Worm (Caenorhabditis elegans): Measurements from ENCODE around the gene C04C3.6.

The C04C3.6 gene

DNA sequence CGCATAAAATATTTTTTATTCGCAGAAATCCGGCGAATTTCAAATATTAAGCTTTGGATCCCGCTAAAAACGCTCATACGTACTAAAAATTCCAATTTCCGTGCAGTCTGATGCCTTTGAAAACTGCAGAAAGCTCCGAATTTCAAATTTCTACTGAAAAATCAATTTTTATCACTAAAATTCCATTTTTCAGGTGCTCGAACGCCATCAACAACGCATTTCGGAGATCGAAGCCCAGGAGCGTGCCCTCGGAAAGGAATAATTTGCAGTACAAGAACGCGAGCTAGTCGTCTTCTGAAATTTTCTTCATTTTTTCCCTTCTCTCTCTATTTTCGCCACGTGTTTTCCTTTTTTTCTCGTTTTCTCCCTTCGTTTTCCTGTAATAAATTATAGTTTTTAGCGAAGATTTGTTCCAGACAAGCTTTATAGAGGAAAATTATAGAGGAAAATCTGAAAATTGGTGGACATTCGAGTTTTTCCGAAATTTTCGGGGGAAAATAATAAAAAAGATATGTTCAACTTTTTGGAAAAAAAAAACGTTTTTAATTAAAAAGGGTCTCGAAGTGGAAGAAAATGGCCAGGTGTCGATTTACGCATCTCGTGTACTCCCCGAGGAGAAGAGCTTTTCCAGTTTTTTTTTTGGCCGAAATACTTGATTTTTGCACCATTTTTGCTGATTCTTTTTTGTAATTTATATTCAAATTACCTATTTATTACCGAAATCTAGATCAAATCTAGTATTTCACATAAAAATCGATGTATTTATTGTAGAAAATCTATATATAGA, 35.7 kb downstream of the C04C3.6 start:
- no peak for TF ChIP-seq daf-16 (GFP tag; optimal IDR thresholded peaks at IDR 0.05)
- TF ChIP-seq daf-16 (tag; optimal IDR thresholded peaks at IDR 0.05) = peak; percentile 26
- no peak for TF ChIP-seq daf-19 (GFP tag; conservative IDR thresholded peaks at IDR 0.05)
- no peak for TF ChIP-seq hlh-11 (tag; optimal IDR thresholded peaks at IDR 0.05)
- TF ChIP-seq zfp-2 (tag; optimal IDR thresholded peaks at IDR 0.05) = no peak
- no peak for TF ChIP-seq ceh-44 (GFP tag; IDR thresholded peaks at IDR 0.05)
- no peak for TF ChIP-seq ceh-20 (GFP tag; IDR thresholded peaks at IDR 0.05)
- peak; percentile 32; the same call in 1 of the 2 replicates for TF ChIP-seq lin-38 (GFP tag; IDR thresholded peaks at IDR 0.05)
- peak in 1 of 2 experiments; percentile 92 for TF ChIP-seq unc-62 (GFP tag; optimal IDR thresholded peaks at IDR 0.05 in 1 of 2)
- TF ChIP-seq unc-62 (tag; optimal IDR thresholded peaks at IDR 0.05) = no peak
- TF ChIP-seq nhr-237 (tag; optimal IDR thresholded peaks at IDR 0.05) = no peak
- no peak for TF ChIP-seq nhr-102 (tag; optimal IDR thresholded peaks at IDR 0.05)
- TF ChIP-seq daf-12 (tag; optimal IDR thresholded peaks at IDR 0.05) = no peak
- no peak for TF ChIP-seq zag-1 (tag; optimal IDR thresholded peaks at IDR 0.05)
- TF ChIP-seq zfp-3 (GFP tag; conservative IDR thresholded peaks at IDR 0.05) = 0 out of 2 replicates have a peak, but pooled peaks have one; percentile 50
- TF ChIP-seq spr-3 (GFP tag; optimal IDR thresholded peaks at IDR 0.05) = no peak
- TF ChIP-seq aha-1 (tag) = peak; percentile 93
- no peak for TF ChIP-seq ceh-32 (tag; optimal IDR thresholded peaks at IDR 0.05; ENCODE audit: poor library complexity)
- no peak for TF ChIP-seq nhr-111 (GFP tag; optimal IDR thresholded peaks at IDR 0.05)
- TF ChIP-seq saeg-2 (GFP tag; IDR thresholded peaks at IDR 0.05) = no peak
- no peak for TF ChIP-seq ZK337.2 (GFP tag; IDR thresholded peaks at IDR 0.05)
- peak; percentile 22 for TF ChIP-seq R02D3.7 (tag; optimal IDR thresholded peaks at IDR 0.05)

DNA sequence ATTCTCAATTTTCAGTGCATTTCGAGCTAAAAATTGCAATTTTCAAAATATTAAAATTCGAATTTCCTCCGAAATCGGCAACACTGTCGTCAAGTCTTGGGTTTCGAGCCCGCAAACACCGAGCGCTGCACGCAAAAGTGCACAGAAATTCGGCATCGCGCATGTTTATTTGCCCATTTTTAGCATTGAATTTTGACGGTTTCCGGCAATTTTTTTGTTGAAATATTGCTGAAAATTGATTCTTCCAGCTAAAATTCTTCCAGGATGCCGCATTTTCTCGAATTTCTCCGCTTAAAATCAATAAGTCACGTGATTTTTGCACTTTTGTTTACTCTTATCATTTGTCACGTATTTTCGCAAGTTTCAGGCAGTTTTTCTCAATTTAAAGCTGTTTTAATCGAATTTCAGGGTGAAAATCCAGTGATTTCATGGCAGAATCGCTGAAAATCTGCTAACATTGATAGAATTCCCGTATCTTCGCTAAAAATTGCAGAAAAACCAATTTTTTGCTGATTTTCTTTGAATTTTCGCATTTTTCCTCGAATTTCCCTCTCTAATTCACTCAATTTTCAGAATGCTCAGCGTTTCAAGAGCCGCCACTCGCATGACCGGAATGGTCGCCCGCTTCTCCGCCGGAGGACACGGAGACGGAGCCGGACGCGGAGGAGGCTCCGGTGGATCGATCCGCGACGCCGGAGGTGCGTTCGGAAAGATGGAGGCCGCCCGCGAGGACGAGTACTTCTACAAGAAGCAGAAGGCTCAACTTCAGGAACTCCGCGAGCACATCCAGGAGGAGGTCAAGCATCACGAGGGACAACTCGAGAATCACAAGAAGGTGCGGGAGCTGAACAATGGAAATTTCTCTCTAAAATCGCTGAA, 36.8 kb downstream of the C04C3.6 start, which contains the start of gene mai-2:
mai-2 (plus strand) TSS at position 574 of the 879 bp plus-strand sequence.
- no peak for TF ChIP-seq zfp-2 (tag; optimal IDR thresholded peaks at IDR 0.05)
- TF ChIP-seq mxl-2 (GFP tag; conservative IDR thresholded peaks at IDR 0.05) = no peak
- peak; percentile 58 for TF ChIP-seq dve-1 (tag; optimal IDR thresholded peaks at IDR 0.05; ENCODE audit: insufficient read depth)
- TF ChIP-seq php-3 (GFP tag; IDR thresholded peaks at IDR 0.05) = 0 out of 2 replicates have a peak, but pooled peaks have one; percentile 38
- TF ChIP-seq nhr-6 (tag; optimal IDR thresholded peaks at IDR 0.05) = peak; percentile 42
- TF ChIP-seq ceh-20 (GFP tag; IDR thresholded peaks at IDR 0.05) = 0 out of 2 replicates have a peak, but pooled peaks have one; percentile 20
- TF ChIP-seq hlh-30 (tag; optimal IDR thresholded peaks at IDR 0.05; ENCODE audit: insufficient read depth) = peak; percentile 91
- peak; percentile 93 for TF ChIP-seq aha-1 (tag)
- TF ChIP-seq hmg-1.1 (GFP tag; IDR thresholded peaks at IDR 0.05) = peak; percentile 53
- peak; percentile 29 for TF ChIP-seq nhr-28 (tag; optimal IDR thresholded peaks at IDR 0.05)
- TF ChIP-seq dpl-1 (GFP tag; optimal IDR thresholded peaks at IDR 0.05) = peak; percentile 87
- TF ChIP-seq lsy-2 (tag; optimal IDR thresholded peaks at IDR 0.05) = peak in 1 of 2 experiments; percentile 77
- peak; percentile 73 for TF ChIP-seq mes-2 (tag; optimal IDR thresholded peaks at IDR 0.05; ENCODE audit: poor library complexity, severe bottlenecking)
- TF ChIP-seq mep-1 (tag; optimal IDR thresholded peaks at IDR 0.05) = peak; percentile 18
- TF ChIP-seq nhr-25 (tag; optimal IDR thresholded peaks at IDR 0.05; ENCODE audit: borderline replicate concordance, insufficient read depth) = peak; percentile 28
- peak in 1 of 2 experiments; percentile 14 for TF ChIP-seq mdl-1 (tag; optimal IDR thresholded peaks at IDR 0.05)
- peak; percentile 74 for TF ChIP-seq ama-1 (optimal IDR thresholded peaks at IDR 0.05)
- TF ChIP-seq set-16 (GFP tag; IDR thresholded peaks at IDR 0.05) = peak; percentile 98
- no peak for TF ChIP-seq F49E8.2 (tag; optimal IDR thresholded peaks at IDR 0.05; ENCODE audit: borderline replicate concordance)
- TF ChIP-seq nhr-77 (tag; optimal IDR thresholded peaks at IDR 0.05) = peak; percentile 18
- TF ChIP-seq madf-9 (GFP tag; conservative IDR thresholded peaks at IDR 0.05) = peak; percentile 30; the same call in 1 of the 2 replicates
- no peak for TF ChIP-seq dmd-9 (GFP tag; IDR thresholded peaks at IDR 0.05)
- no peak for TF ChIP-seq daf-19 (GFP tag; conservative IDR thresholded peaks at IDR 0.05)
- no peak for TF ChIP-seq unc-130 (GFP tag; optimal IDR thresholded peaks at IDR 0.05)
- no peak for TF ChIP-seq daf-16 (GFP tag; optimal IDR thresholded peaks at IDR 0.05)
- TF ChIP-seq daf-16 (tag; optimal IDR thresholded peaks at IDR 0.05) = peak; percentile 77
- no peak for TF ChIP-seq F26F4.8 (GFP tag; conservative IDR thresholded peaks at IDR 0.05)
- TF ChIP-seq lin-15B (tag; optimal IDR thresholded peaks at IDR 0.05) = no peak
- TF ChIP-seq T20F7.1 (GFP tag; optimal IDR thresholded peaks at IDR 0.05) = peak; percentile 39

Data from whole organism, L4 larva.